Worm (Caenorhabditis elegans): Measurements from ENCODE around the gene ints-2.
A peak's percentile ranks its signal among the peaks of the same experiment; 100 is the strongest.

Gene ints-2

DNA sequence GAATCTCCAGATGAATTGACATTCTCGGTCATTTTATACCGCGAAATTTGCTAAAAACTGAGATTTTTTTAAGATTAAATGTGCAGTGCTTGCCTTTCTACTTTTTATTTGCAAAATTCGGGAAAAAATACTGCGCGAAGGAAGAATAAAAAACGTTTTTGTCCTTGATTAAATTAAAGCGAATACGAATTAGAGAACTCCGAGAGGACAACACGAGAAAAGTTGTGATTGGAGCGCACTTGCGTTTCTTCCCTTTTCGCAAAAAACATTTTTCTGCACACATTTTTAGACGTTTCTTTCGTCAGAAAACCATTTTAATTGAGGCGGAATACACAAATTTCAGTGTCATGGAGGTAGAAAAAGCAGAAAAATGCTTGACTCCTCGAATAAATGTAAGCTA lies at the start of gene ints-2, which contains the start of gene trm-1 (continued):
- no peak for TF ChIP-seq hlh-30 (tag; optimal IDR thresholded peaks at IDR 0.05; ENCODE audit: insufficient read depth)
- TF ChIP-seq gei-8 (GFP tag; optimal IDR thresholded peaks at IDR 0.05), result no peak
- TF ChIP-seq lir-3 (tag; optimal IDR thresholded peaks at IDR 0.05), result no peak
- TF ChIP-seq dpl-1 (GFP tag; optimal IDR thresholded peaks at IDR 0.05), result peak; percentile 66
- TF ChIP-seq F49E8.2 (tag; optimal IDR thresholded peaks at IDR 0.05; ENCODE audit: borderline replicate concordance), result no peak
- no peak for TF ChIP-seq set-16 (GFP tag; IDR thresholded peaks at IDR 0.05)
- no peak for TF ChIP-seq Y5F2A.4 (GFP tag; optimal IDR thresholded peaks at IDR 0.05)
- no peak for TF ChIP-seq cey-2 (tag; optimal IDR thresholded peaks at IDR 0.05; ENCODE audit: borderline replicate concordance, insufficient read depth)
- peak; percentile 5 for TF ChIP-seq ces-1 (GFP tag; optimal IDR thresholded peaks at IDR 0.05)

DNA sequence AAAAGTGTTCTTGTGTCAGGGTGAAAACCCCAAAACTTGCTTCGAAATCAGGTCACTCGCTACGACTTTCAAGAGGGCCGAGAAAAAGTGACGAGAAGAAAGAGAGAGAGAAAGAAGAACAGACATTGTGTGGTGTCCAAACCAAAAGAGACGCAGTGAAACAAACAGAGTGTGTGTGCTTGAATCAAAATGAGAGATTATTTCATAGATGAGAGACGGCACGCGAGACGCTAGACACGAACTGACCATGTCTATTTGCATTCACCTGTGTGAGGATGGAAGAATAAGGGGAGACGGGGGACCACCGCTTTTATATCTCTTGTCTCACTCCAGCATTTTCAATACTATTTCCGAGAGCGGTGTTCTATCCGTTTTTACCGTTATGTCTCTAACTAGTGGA lies 49.3 kb upstream of the ints-2 start:
- peak; percentile 39 for TF ChIP-seq pqm-1 (tag; optimal IDR thresholded peaks at IDR 0.05)
- no peak for TF ChIP-seq ctbp-1 (GFP tag; IDR thresholded peaks at IDR 0.05)
- TF ChIP-seq hlh-30 (tag; optimal IDR thresholded peaks at IDR 0.05; ENCODE audit: insufficient read depth), result peak; percentile 75
- TF ChIP-seq nhr-48 (tag; optimal IDR thresholded peaks at IDR 0.05), result peak; percentile 53
- peak; percentile 84 for TF ChIP-seq aha-1 (tag)
- TF ChIP-seq zip-11 (GFP tag; IDR thresholded peaks at IDR 0.05), result no peak
- no peak for TF ChIP-seq daf-12 (tag; optimal IDR thresholded peaks at IDR 0.05)
- no peak for TF ChIP-seq attf-4 (tag; optimal IDR thresholded peaks at IDR 0.05)
- TF ChIP-seq dmd-6 (GFP tag; IDR thresholded peaks at IDR 0.05), result peak; percentile 68
- peak; percentile 35; the same call in 1 of the 2 replicates for TF ChIP-seq T26A8.4 (GFP tag; IDR thresholded peaks at IDR 0.05)
- no peak for TF ChIP-seq ceh-44 (GFP tag; IDR thresholded peaks at IDR 0.05)
- no peak for TF ChIP-seq daf-19 (GFP tag; conservative IDR thresholded peaks at IDR 0.05)
- no peak for TF ChIP-seq jun-1 (tag; optimal IDR thresholded peaks at IDR 0.05)
- peak; percentile 48 for TF ChIP-seq dpl-1 (GFP tag; optimal IDR thresholded peaks at IDR 0.05)
- TF ChIP-seq hlh-11 (tag; optimal IDR thresholded peaks at IDR 0.05), result peak; percentile 89
- no peak for TF ChIP-seq F26F4.8 (GFP tag; conservative IDR thresholded peaks at IDR 0.05)
- TF ChIP-seq nhr-10 (tag; optimal IDR thresholded peaks at IDR 0.05), result no peak
- TF ChIP-seq duxl-1 (tag; optimal IDR thresholded peaks at IDR 0.05; ENCODE audit: poor library complexity), result no peak
- TF ChIP-seq lin-38 (GFP tag; IDR thresholded peaks at IDR 0.05), result 0 out of 2 replicates have a peak, but pooled peaks have one; percentile 27
- TF ChIP-seq ZK546.5 (tag; optimal IDR thresholded peaks at IDR 0.05), result no peak
- no peak for TF ChIP-seq ztf-7 (tag; optimal IDR thresholded peaks at IDR 0.05)
- TF ChIP-seq unc-62 (GFP tag; optimal IDR thresholded peaks at IDR 0.05 in 1 of 2), result peak in 1 of 2 experiments; percentile 74
- no peak for TF ChIP-seq unc-62 (tag; optimal IDR thresholded peaks at IDR 0.05)
- TF ChIP-seq mdt-29 (GFP tag; IDR thresholded peaks at IDR 0.05), result no peak
- no peak for TF ChIP-seq egl-27 (tag; optimal IDR thresholded peaks at IDR 0.05)
- TF ChIP-seq nhr-11 (tag; optimal IDR thresholded peaks at IDR 0.05), result peak; percentile 54
- peak; percentile 65 for TF ChIP-seq dve-1 (tag; optimal IDR thresholded peaks at IDR 0.05; ENCODE audit: insufficient read depth)
- TF ChIP-seq nhr-6 (tag; optimal IDR thresholded peaks at IDR 0.05), result peak; percentile 97
- 0 out of 2 replicates have a peak, but pooled peaks have one; percentile 47 for TF ChIP-seq egl-43 (GFP tag; IDR thresholded peaks at IDR 0.05)
- TF ChIP-seq dmd-9 (GFP tag; IDR thresholded peaks at IDR 0.05), result no peak
- no peak for TF ChIP-seq vab-7 (GFP tag; IDR thresholded peaks at IDR 0.05)
- TF ChIP-seq lsy-2 (tag; optimal IDR thresholded peaks at IDR 0.05), result peak; percentile 33 to 69
- peak; percentile 62 for TF ChIP-seq hmg-1.1 (GFP tag; IDR thresholded peaks at IDR 0.05)
- TF ChIP-seq nhr-28 (tag; optimal IDR thresholded peaks at IDR 0.05), result peak; percentile 83
- TF ChIP-seq mes-2 (tag; optimal IDR thresholded peaks at IDR 0.05; ENCODE audit: poor library complexity, severe bottlenecking), result peak; percentile 54
- peak; percentile 78 for TF ChIP-seq mep-1 (tag; optimal IDR thresholded peaks at IDR 0.05)
- TF ChIP-seq R02D3.7 (tag; optimal IDR thresholded peaks at IDR 0.05), result no peak
- TF ChIP-seq saeg-2 (GFP tag; IDR thresholded peaks at IDR 0.05), result no peak
- peak; percentile 4 for TF ChIP-seq nhr-102 (tag; optimal IDR thresholded peaks at IDR 0.05)
- TF ChIP-seq nhr-77 (tag; optimal IDR thresholded peaks at IDR 0.05), result peak; percentile 61
- TF ChIP-seq F10B5.3 (tag; optimal IDR thresholded peaks at IDR 0.05), result no peak
- no peak for TF ChIP-seq daf-16 (GFP tag; optimal IDR thresholded peaks at IDR 0.05)
- TF ChIP-seq daf-16 (tag; optimal IDR thresholded peaks at IDR 0.05), result peak; percentile 34

Measured in whole organism, L4 larva.